Fruit fly (Drosophila melanogaster): ENCODE results near the gene CG11986.

The CG11986 gene

dm6 chr3R:9014859-9015466 is at the start of gene CG11986, which contains the start of the genes Kcmf1 and Sf3b5:
TSS of gene CG11986 (plus strand) at chr3R:9015446.
TSS of gene Kcmf1 (minus strand) at chr3R:9014909.
TSS of gene Sf3b5 (minus strand) at chr3R:9015341.
- TF ChIP-seq ttk (optimal IDR thresholded peaks at IDR 0.05) (no peak), insv (optimal IDR thresholded peaks at IDR 0.05) (no peak), Myc (optimal IDR thresholded peaks at IDR 0.05) (no peak), psq (optimal IDR thresholded peaks at IDR 0.05) (no peak), Sin3A (optimal IDR thresholded peaks at IDR 0.05) (no peak), h (optimal IDR thresholded peaks at IDR 0.05) (no peak)

dm6 chr3R:8965546-8965945 is 49.7 kb upstream of the CG11986 start:
- TF ChIP-seq ttk (optimal IDR thresholded peaks at IDR 0.05): no peak
- no peak for TF ChIP-seq h (optimal IDR thresholded peaks at IDR 0.05)
- no peak for TF ChIP-seq Myc (optimal IDR thresholded peaks at IDR 0.05)
- TF ChIP-seq psq (optimal IDR thresholded peaks at IDR 0.05): no peak
- TF ChIP-seq insv (optimal IDR thresholded peaks at IDR 0.05): no peak
- no peak for TF ChIP-seq Sin3A (optimal IDR thresholded peaks at IDR 0.05)

DNA sequence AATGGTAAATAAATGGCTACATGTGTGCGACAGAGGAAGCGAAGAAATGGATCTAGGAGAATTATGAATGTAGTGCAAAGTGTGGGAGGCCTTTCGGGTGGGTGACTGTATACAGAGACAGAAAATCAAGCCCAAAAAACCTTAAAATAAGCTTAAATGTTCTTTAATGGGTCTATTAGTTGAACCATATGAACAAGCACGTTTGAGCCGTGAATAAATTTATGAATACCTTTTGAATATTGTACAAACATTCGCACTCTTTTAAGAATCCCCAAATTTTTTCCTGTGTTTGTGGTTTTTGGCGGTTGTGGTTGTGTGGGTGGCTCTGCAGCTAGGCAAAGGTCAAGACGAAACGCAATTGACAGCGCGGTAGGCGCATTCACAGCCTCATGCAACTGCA is 48.6 kb upstream of the CG11986 start:
- TF ChIP-seq ttk (optimal IDR thresholded peaks at IDR 0.05) (no peak), Sin3A (optimal IDR thresholded peaks at IDR 0.05) (no peak), h (optimal IDR thresholded peaks at IDR 0.05) (no peak), psq (optimal IDR thresholded peaks at IDR 0.05) (no peak), insv (optimal IDR thresholded peaks at IDR 0.05) (no peak), Myc (optimal IDR thresholded peaks at IDR 0.05) (no peak)

dm6 chr3R:8968837-8969236 is 46.4 kb upstream of the CG11986 start:
- no peak for TF ChIP-seq Myc (optimal IDR thresholded peaks at IDR 0.05)
- no peak for TF ChIP-seq h (optimal IDR thresholded peaks at IDR 0.05)

DNA sequence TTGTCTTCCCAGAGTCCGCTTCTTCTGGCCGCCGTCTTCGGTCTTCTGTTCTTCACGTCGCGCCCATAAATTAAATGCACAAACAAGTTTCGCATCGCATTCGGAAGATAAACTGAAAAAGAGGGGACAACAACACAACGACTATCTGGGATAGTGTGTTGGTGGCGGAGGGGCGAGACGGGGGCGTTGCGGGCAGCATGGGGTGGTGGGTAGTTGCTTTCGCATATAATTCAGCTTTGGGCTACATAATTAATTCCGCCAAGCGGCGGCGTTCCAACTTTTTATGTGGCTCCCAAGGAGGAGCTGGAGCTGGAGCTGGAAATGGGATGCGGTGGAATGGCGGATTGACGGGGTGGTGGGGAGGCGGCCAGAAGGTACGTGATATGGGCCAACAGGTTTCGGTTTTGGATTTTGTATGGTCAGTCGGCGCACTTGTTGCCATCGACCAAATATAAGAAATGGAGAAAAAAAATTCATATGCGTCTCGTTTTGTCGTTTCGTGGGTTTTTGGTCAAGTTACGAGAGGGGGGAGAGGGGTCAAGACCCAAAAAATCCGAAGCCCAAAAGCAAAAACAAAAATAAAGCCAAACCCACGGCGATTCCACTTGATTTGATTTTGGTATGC is 45.8 kb upstream of the CG11986 start:
- no peak for TF ChIP-seq Myc (optimal IDR thresholded peaks at IDR 0.05)
- TF ChIP-seq h (optimal IDR thresholded peaks at IDR 0.05): no peak
- no peak for TF ChIP-seq Sin3A (optimal IDR thresholded peaks at IDR 0.05)
- no peak for TF ChIP-seq insv (optimal IDR thresholded peaks at IDR 0.05)
- no peak for TF ChIP-seq ttk (optimal IDR thresholded peaks at IDR 0.05)
- TF ChIP-seq psq (optimal IDR thresholded peaks at IDR 0.05): no peak

DNA sequence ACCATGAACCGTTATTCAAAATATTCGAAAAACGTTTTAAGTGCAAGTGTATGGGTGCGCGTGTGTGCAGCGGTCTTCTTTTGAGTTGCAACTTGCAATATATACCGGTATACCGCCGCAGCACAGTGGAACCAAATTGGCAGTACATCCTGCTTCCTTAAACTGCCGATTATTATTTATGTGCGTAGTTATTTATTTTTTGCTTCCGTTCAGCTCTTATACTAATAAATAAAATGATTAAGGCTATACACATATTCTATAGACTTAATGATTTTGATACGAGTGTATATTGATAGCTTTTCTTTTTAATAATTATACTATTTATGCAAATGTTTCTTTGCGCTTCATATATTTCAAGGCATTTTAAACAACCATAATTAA is 45.3 kb upstream of the CG11986 start:
- no peak for TF ChIP-seq ttk (optimal IDR thresholded peaks at IDR 0.05)
- no peak for TF ChIP-seq psq (optimal IDR thresholded peaks at IDR 0.05)
- TF ChIP-seq insv (optimal IDR thresholded peaks at IDR 0.05): no peak
- TF ChIP-seq Sin3A (optimal IDR thresholded peaks at IDR 0.05): no peak
- TF ChIP-seq Myc (optimal IDR thresholded peaks at IDR 0.05): no peak
- no peak for TF ChIP-seq h (optimal IDR thresholded peaks at IDR 0.05)

dm6 chr3R:8970707-8971106 is 44.5 kb upstream of the CG11986 start:
- TF ChIP-seq Myc (optimal IDR thresholded peaks at IDR 0.05) (no peak), psq (optimal IDR thresholded peaks at IDR 0.05) (no peak), Sin3A (optimal IDR thresholded peaks at IDR 0.05) (no peak), h (optimal IDR thresholded peaks at IDR 0.05) (no peak), insv (optimal IDR thresholded peaks at IDR 0.05) (no peak), ttk (optimal IDR thresholded peaks at IDR 0.05) (no peak)

DNA sequence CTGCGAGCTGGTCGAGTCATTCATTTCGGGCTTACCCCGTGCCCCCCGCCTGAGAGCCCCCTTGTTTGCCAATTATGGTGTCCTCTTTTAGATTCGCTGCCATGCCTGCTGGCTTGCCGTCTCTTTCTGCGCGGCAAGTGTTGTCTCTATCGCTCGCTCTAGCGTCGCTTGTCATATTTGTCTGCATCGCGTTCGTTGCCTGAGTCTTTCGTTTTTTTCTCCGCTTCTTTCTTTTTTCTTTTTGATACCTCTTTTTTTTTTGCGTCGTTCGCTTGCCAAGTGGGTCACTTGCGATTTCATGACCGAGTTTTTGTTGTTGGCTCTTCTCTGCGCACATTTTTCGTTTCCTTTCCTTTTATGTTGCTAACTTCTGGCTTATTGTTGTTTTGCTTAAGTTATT is 43.5 kb upstream of the CG11986 start:
- TF ChIP-seq Myc (optimal IDR thresholded peaks at IDR 0.05) (no peak), ttk (optimal IDR thresholded peaks at IDR 0.05) (no peak), Sin3A (optimal IDR thresholded peaks at IDR 0.05) (no peak), psq (optimal IDR thresholded peaks at IDR 0.05) (no peak), h (optimal IDR thresholded peaks at IDR 0.05) (no peak), insv (optimal IDR thresholded peaks at IDR 0.05) (no peak)

dm6 chr3R:8976073-8976593 is 39.1 kb upstream of the CG11986 start:
- TF ChIP-seq Myc (optimal IDR thresholded peaks at IDR 0.05) (no peak), insv (optimal IDR thresholded peaks at IDR 0.05) (no peak), ttk (optimal IDR thresholded peaks at IDR 0.05) (no peak), psq (optimal IDR thresholded peaks at IDR 0.05) (no peak), h (optimal IDR thresholded peaks at IDR 0.05) (no peak), Sin3A (optimal IDR thresholded peaks at IDR 0.05) (no peak)

dm6 chr3R:8978768-8979167 is 36.5 kb upstream of the CG11986 start:
- TF ChIP-seq ttk (optimal IDR thresholded peaks at IDR 0.05): no peak
- TF ChIP-seq insv (optimal IDR thresholded peaks at IDR 0.05): no peak
- TF ChIP-seq h (optimal IDR thresholded peaks at IDR 0.05): no peak

DNA sequence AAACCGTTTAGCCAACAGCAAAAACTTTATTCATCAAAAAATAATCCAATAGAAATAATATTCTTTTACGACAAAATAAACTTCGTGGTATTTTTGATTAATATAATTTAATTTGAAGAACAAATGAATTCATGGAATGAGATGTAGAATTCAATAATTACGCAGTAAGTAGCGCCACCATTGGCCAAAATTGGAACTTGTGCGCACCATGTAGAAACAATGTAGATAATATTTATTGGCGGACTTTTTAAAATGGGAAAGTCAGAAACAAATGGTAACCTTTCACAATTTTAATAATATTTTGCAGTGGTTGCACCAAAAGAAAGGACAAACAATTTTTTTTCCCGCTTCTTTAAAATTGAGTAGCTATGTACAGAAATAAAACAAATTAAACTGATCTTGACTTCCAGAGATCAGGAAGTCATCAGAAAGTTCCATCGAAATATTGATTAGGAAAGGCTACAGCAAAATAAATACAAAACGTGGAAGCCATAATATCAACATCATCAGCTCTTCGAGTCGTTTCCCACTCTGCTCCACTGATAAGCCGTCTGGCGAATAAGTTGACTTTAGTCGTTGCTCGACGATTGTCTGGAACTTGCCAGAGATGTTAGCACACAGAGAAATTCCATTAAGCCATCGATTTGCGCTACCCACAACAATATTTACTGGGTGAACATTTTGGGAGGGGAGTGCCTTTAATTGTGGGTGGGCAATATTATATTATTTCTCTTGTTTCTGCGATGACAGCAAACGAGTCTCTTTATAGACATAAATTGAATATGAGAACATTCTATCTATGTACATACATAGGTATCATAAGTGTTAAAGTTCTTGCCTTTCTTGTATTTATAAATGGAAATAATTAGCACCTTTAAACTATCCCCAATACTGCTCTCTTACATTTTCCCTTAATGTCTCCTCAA is 35.1 kb upstream of the CG11986 start:
- TF ChIP-seq Myc (optimal IDR thresholded peaks at IDR 0.05) (no peak), ttk (optimal IDR thresholded peaks at IDR 0.05) (no peak), insv (optimal IDR thresholded peaks at IDR 0.05) (no peak), Sin3A (optimal IDR thresholded peaks at IDR 0.05) (no peak), psq (optimal IDR thresholded peaks at IDR 0.05) (no peak), h (optimal IDR thresholded peaks at IDR 0.05) (no peak)

DNA sequence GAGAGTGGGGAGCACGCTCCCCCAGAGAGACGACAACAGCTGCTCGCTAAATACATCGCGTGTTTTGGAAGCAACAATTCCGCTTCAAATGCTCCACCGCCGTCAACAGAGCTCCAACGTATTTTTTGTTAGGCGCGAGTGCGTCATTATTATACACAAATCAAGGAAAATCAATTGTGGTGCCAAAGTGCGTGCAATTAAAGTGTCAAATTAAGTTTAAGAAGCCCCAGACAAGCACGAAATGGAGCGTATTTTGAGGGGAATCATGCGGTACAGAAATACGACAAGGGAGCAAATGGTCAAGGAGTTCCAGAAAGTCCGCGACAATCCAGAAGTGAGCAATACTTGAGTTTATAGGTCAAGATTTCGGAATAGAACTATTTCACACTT is 34.5 kb upstream of the CG11986 start, which contains the start of gene CAHbeta:
CAHbeta (plus strand) TSS at position 85 of the 390 bp plus-strand sequence.
- TF ChIP-seq h (optimal IDR thresholded peaks at IDR 0.05) (no peak), psq (optimal IDR thresholded peaks at IDR 0.05) (no peak), insv (optimal IDR thresholded peaks at IDR 0.05) (no peak), ttk (optimal IDR thresholded peaks at IDR 0.05) (no peak), Sin3A (optimal IDR thresholded peaks at IDR 0.05) (no peak), Myc (optimal IDR thresholded peaks at IDR 0.05) (no peak)
